Worm (Caenorhabditis elegans) whole organism, L3 larva: ENCODE data around the gene rig-4.

ENCODE experiments used
- ceh-9 ChIP-seq: sonication (generic microtip); optimal IDR thresholded peaks from 2 replicates; lab custom pipeline; 2018; ENCODE audit warnings: missing biosample characterization, missing genetic modification characterization
- mdl-1 ChIP-seq: fragments of 150-350 bp; optimal IDR thresholded peaks from 2 replicates; lab custom pipeline; 2014; ENCODE audit warnings: missing biosample characterization, missing genetic modification characterization
- nhr-11 ChIP-seq: fragments of 150-350 bp; optimal IDR thresholded peaks from 2 replicates; lab custom pipeline; 2014; ENCODE audit warnings: missing biosample characterization, missing genetic modification characterization
- nhr-237 ChIP-seq: fragments of 150-350 bp; optimal IDR thresholded peaks from 2 replicates; lab custom pipeline; 2014; ENCODE audit warnings: missing biosample characterization, missing genetic modification characterization
- skn-1 ChIP-seq: fragments of 150-350 bp; optimal IDR thresholded peaks from 2 replicates; lab custom pipeline; 2014; ENCODE audit warnings: missing biosample characterization, missing genetic modification characterization
- snpc-4 ChIP-seq: fragments of 150-350 bp; optimal IDR thresholded peaks from 2 replicates; lab custom pipeline; 2014; ENCODE audit warnings: missing biosample characterization, missing genetic modification characterization
- unc-62 ChIP-seq: fragments of 150-350 bp; sonication (generic microtip); optimal IDR thresholded peaks from 4 replicates; lab custom pipeline; 2014; ENCODE audit warnings: missing biosample characterization, missing genetic modification reagents, missing genetic modification characterization
- zag-1 ChIP-seq: fragments of 150-350 bp; optimal IDR thresholded peaks from 2 replicates; lab custom pipeline; 2014; ENCODE audit warnings: missing biosample characterization, missing genetic modification characterization
- ztf-11 ChIP-seq: fragments of 150-350 bp; optimal IDR thresholded peaks from 2 replicates; lab custom pipeline; 2014; ENCODE audit warnings: missing biosample characterization, missing genetic modification characterization

DNA sequence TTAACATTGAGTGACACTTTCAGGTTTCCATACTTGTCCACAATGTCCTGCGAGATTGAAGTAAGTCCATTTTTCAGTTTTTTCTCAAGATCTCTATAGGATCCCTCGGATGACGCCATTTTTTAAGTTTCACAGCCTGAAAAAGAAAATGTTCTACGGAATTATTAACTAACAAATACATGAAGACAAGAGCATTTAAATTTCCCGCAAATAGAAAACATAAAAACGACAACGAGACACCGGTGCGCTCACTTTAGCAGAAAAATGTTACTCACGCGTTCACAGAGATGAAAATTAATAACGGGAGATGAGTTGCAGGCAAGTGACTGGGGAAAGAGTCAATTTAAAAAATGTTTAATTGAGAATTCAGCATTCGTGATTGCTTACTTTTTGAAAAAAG is 57.5 kb downstream of the rig-4 start, which contains the start of gene czw-1:
- no peak for TF ChIP-seq ceh-9 (tag; lab: Kevin White, UChicago)
- TF ChIP-seq mdl-1 (tag; lab: Kevin White, UChicago), result no peak
- TF ChIP-seq ztf-11 (tag; lab: Kevin White, UChicago), result no peak
- TF ChIP-seq skn-1, result no peak
- no peak for TF ChIP-seq unc-62 (GFP tag; lab: Kevin White, UChicago)
- TF ChIP-seq snpc-4, result no peak
- TF ChIP-seq nhr-11 (tag; lab: Kevin White, UChicago), result no peak
- no peak for TF ChIP-seq zag-1 (tag; lab: Kevin White, UChicago)
- TF ChIP-seq nhr-237 (tag; lab: Kevin White, UChicago), result no peak
